Fruit fly (Drosophila melanogaster): ENCODE results near the gene Cog8.

Cog8 gene

dm6 chr2L:11498839-11499238, at the start of gene Cog8 (continued):
- TF ChIP-seq nerfin-1 (tag; optimal IDR thresholded peaks at IDR 0.05) (no peak), Max (GFP tag; optimal IDR thresholded peaks at IDR 0.05) (peak; percentile 10), zfh2 (GFP tag; optimal IDR thresholded peaks at IDR 0.05) (peak; percentile 72), Lim3 (GFP tag; IDR thresholded peaks at IDR 0.05) (no peak), yki (optimal IDR thresholded peaks at IDR 0.05) (no peak), psq (GFP tag; optimal IDR thresholded peaks at IDR 0.05) (no peak), CG17568 (GFP tag; optimal IDR thresholded peaks at IDR 0.05) (no peak), CG12299 (tag; optimal IDR thresholded peaks at IDR 0.05) (no peak), CrebB (tag; optimal IDR thresholded peaks at IDR 0.05) (no peak), CG13287 (GFP tag; IDR thresholded peaks at IDR 0.05; ENCODE audit: partially characterized antibody) (no peak), grau (tag; optimal IDR thresholded peaks at IDR 0.05) (peak; percentile 37), CG7987 (GFP tag; optimal IDR thresholded peaks at IDR 0.05) (no peak), Doc2 (GFP tag; IDR thresholded peaks at IDR 0.05) (no peak), Dfd (GFP tag; optimal IDR thresholded peaks at IDR 0.05) (no peak), ems (GFP tag; optimal IDR thresholded peaks at IDR 0.05) (peak; percentile 32), CG8281 (tag; optimal IDR thresholded peaks at IDR 0.05) (no peak), chn (GFP tag; optimal IDR thresholded peaks at IDR 0.05) (peak; percentile 45), schlank (tag; optimal IDR thresholded peaks at IDR 0.05) (no peak), CG10147 (GFP tag; optimal IDR thresholded peaks at IDR 0.05) (no peak), CG9437 (GFP tag; optimal IDR thresholded peaks at IDR 0.05) (no peak), slou (GFP tag; optimal IDR thresholded peaks at IDR 0.05) (no peak), CG15269 (tag; optimal IDR thresholded peaks at IDR 0.05) (no peak), tgo (GFP tag; IDR thresholded peaks at IDR 0.05) (no peak), CG12071 (GFP tag; optimal IDR thresholded peaks at IDR 0.05) (no peak), esg (GFP tag; conservative IDR thresholded peaks at IDR 0.05) (0 out of 2 replicates have a peak, but pooled peaks have one; percentile 11), her (GFP tag; optimal IDR thresholded peaks at IDR 0.05) (peak; percentile 43), Atf-2 (GFP tag; optimal IDR thresholded peaks at IDR 0.05) (peak; percentile 14), CG1792 (GFP tag; optimal IDR thresholded peaks at IDR 0.05) (no peak), CG14050 (GFP tag; IDR thresholded peaks at IDR 0.05) (no peak), CG31441 (GFP tag; IDR thresholded peaks at IDR 0.05) (0 out of 2 replicates have a peak, but pooled peaks have one; percentile 26), eve (GFP tag; optimal IDR thresholded peaks at IDR 0.05) (no peak), CG18262 (tag; optimal IDR thresholded peaks at IDR 0.05) (peak; percentile 25), prd (optimal IDR thresholded peaks at IDR 0.05) (no peak), prd (GFP tag; IDR thresholded peaks at IDR 0.05) (peak; percentile 70), Opbp (GFP tag; IDR thresholded peaks at IDR 0.05; ENCODE audit: partially characterized antibody) (no peak), ttk (GFP tag; IDR thresholded peaks at IDR 0.05) (no peak), danr (GFP tag; IDR thresholded peaks at IDR 0.05) (no peak), Drgx (GFP tag; IDR thresholded peaks at IDR 0.05) (no peak), gfzf (GFP tag; optimal IDR thresholded peaks at IDR 0.05) (peak; percentile 2), chif (GFP tag; optimal IDR thresholded peaks at IDR 0.05) (peak; percentile 42 to 52), CG9876 (GFP tag; optimal IDR thresholded peaks at IDR 0.05) (peak; percentile 56), Dref (GFP tag; IDR thresholded peaks at IDR 0.05) (no peak), tx (GFP tag; optimal IDR thresholded peaks at IDR 0.05) (peak; percentile 33), sug (tag; optimal IDR thresholded peaks at IDR 0.05) (peak; percentile 37), CG5245 (GFP tag; optimal IDR thresholded peaks at IDR 0.05) (no peak), lab (GFP tag; optimal IDR thresholded peaks at IDR 0.05) (peak; percentile 13), MESR4 (GFP tag; optimal IDR thresholded peaks at IDR 0.05) (no peak), mld (GFP tag; IDR thresholded peaks at IDR 0.05; ENCODE audit: partially characterized antibody) (no peak), CG2116 (GFP tag; optimal IDR thresholded peaks at IDR 0.05) (peak; percentile 62), CG34376 (GFP tag; optimal IDR thresholded peaks at IDR 0.05) (no peak), Poxn (GFP tag; IDR thresholded peaks at IDR 0.05) (no peak), Med (GFP tag) (peak; percentile 91)
